Fruit fly (Drosophila melanogaster) whole organism, adult: ENCODE data around the gene CG13842.

ENCODE experiments used
- CG11617 ChIP-seq: fragments of 200-800 bp; sonication (Bioruptor generic); optimal IDR thresholded peaks from 2 replicates; lab custom pipeline; 2017; ENCODE audit warnings: mild to moderate bottlenecking, missing biosample characterization, missing genetic modification reagents, missing genetic modification characterization
- CG12768 ChIP-seq: fragments of 200-800 bp; sonication (Bioruptor generic); optimal IDR thresholded peaks from 2 replicates; lab custom pipeline; 2017; ENCODE audit warnings: missing biosample characterization, missing genetic modification characterization, mild to moderate bottlenecking, moderate library complexity, missing genetic modification reagents
- CG14711 ChIP-seq: fragments of 200-800 bp; sonication (Bioruptor generic); optimal IDR thresholded peaks from 2 replicates; lab custom pipeline; 2018; ENCODE audit warnings: missing biosample characterization, mild to moderate bottlenecking, missing genetic modification characterization, moderate library complexity
- CG1620 ChIP-seq: fragments of 200-800 bp; sonication (Bioruptor generic); optimal IDR thresholded peaks from 2 replicates; lab custom pipeline; 2016; ENCODE audit warnings: missing biosample characterization, missing genetic modification characterization
- CG33017 ChIP-seq: fragments of 200-800 bp; sonication (Bioruptor generic); optimal IDR thresholded peaks from 2 replicates; lab custom pipeline; 2018; ENCODE audit warnings: missing biosample characterization, mild to moderate bottlenecking, missing genetic modification characterization, moderate library complexity
- CG5204 ChIP-seq: fragments of 200-800 bp; sonication (Bioruptor generic); optimal IDR thresholded peaks from 2 replicates; lab custom pipeline; 2016; ENCODE audit warnings: missing biosample characterization, missing genetic modification characterization
- CG7045 ChIP-seq: fragments of 200-800 bp; sonication (Bioruptor generic); optimal IDR thresholded peaks from 2 replicates; lab custom pipeline; 2017; ENCODE audit warnings: missing biosample characterization, mild to moderate bottlenecking, missing genetic modification characterization
- CG7101 ChIP-seq: fragments of 200-800 bp; sonication (Bioruptor generic); optimal IDR thresholded peaks from 2 replicates; lab custom pipeline; 2018; ENCODE audit warnings: missing biosample characterization, mild to moderate bottlenecking, missing genetic modification characterization, moderate library complexity
- Clk ChIP-seq: fragments of 200-800 bp; sonication (Bioruptor generic); optimal IDR thresholded peaks from 2 replicates; lab custom pipeline; 2017; ENCODE audit warnings: missing biosample characterization, missing genetic modification characterization
- Crg-1 ChIP-seq: fragments of 200-800 bp; sonication (Bioruptor generic); optimal IDR thresholded peaks from 2 replicates; lab custom pipeline; 2016; ENCODE audit warnings: missing biosample characterization, missing genetic modification characterization
- Hr96 ChIP-seq: fragments of 200-800 bp; sonication (Bioruptor generic); optimal IDR thresholded peaks from 2 replicates; lab custom pipeline; 2016; ENCODE audit warnings: missing biosample characterization, missing genetic modification characterization
- Mnt ChIP-seq: fragments of 200-800 bp; sonication (Bioruptor generic); optimal IDR thresholded peaks from 2 replicates; lab custom pipeline; 2016; ENCODE audit warnings: missing biosample characterization, mild to moderate bottlenecking, missing genetic modification characterization
- bab1 ChIP-seq: fragments of 200-800 bp; sonication (Bioruptor generic); optimal IDR thresholded peaks from 3 replicates; lab custom pipeline; 2019; ENCODE audit warnings: missing biosample characterization, mild to moderate bottlenecking, missing genetic modification characterization, moderate library complexity
- cic ChIP-seq: fragments of 200-800 bp; sonication (Bioruptor generic); optimal IDR thresholded peaks from 2 replicates; lab custom pipeline; 2017; ENCODE audit warnings: missing biosample characterization, mild to moderate bottlenecking, missing genetic modification characterization, moderate library complexity
- cnc ChIP-seq, 2 experiments: fragments of >200 bp; optimal IDR thresholded peaks; 2 replicates each; lab custom pipeline; 2017
- kay ChIP-seq: fragments of 200-800 bp; sonication (Bioruptor generic); peaks from one replicate; lab custom pipeline; 2016; ENCODE audit warnings: missing biosample characterization, missing genetic modification characterization, borderline replicate concordance
- ovo ChIP-seq: fragments of 200-800 bp; sonication (Bioruptor generic); optimal IDR thresholded peaks from 2 replicates; lab custom pipeline; 2016; ENCODE audit warnings: missing biosample characterization, missing genetic modification characterization
- pad ChIP-seq: fragments of 200-800 bp; sonication (Bioruptor generic); optimal IDR thresholded peaks from 3 replicates; lab custom pipeline; 2017; ENCODE audit warnings: missing biosample characterization, missing genetic modification characterization, mild to moderate bottlenecking, moderate library complexity, missing genetic modification reagents
- tj ChIP-seq: fragments of 200-800 bp; sonication (Bioruptor generic); optimal IDR thresholded peaks from 3 replicates; lab custom pipeline; 2017; ENCODE audit warnings: missing biosample characterization, mild to moderate bottlenecking, missing genetic modification characterization, moderate library complexity
- toe ChIP-seq: fragments of 200-800 bp; sonication (Bioruptor generic); optimal IDR thresholded peaks from 2 replicates; lab custom pipeline; 2016; ENCODE audit warnings: missing biosample characterization, missing genetic modification characterization

Gene CG13842

dm6 chr3R:22726771-22727455, 19.8 kb upstream of the CG13842 start, which contains the start of gene CG45049:
TSS of gene CG45049 (plus strand) at chr3R:22726967.
- TF ChIP-seq cic = peak; percentile 78
- peak; percentile 34 for TF ChIP-seq tj (GFP tag; lab: Kevin White, UChicago)
- TF ChIP-seq kay (GFP tag; lab: Kevin White, UChicago) = no peak
- TF ChIP-seq bab1 (GFP tag; lab: Kevin White, UChicago) = peak; percentile 23

- TF ChIP-seq CG7045 = no peak
- no peak for TF ChIP-seq CG11617
- no peak for TF ChIP-seq CG14711 (tag; lab: Kevin White, UChicago)
- TF ChIP-seq toe (GFP tag; lab: Kevin White, UChicago) = no peak
- TF ChIP-seq Mnt (GFP tag; lab: Kevin White, UChicago) = peak; percentile 62
- no peak for TF ChIP-seq CG12768 (GFP tag; lab: Kevin White, UChicago)
- no peak for TF ChIP-seq bab1 (GFP tag; lab: Kevin White, UChicago)
- no peak for TF ChIP-seq kay (GFP tag; lab: Kevin White, UChicago)
- TF ChIP-seq CG33017 (tag; lab: Kevin White, UChicago) = no peak
- no peak for TF ChIP-seq Crg-1
- peak; percentile 39 for TF ChIP-seq CG1620 (GFP tag; lab: Kevin White, UChicago)
- no peak for TF ChIP-seq Clk
Observed at dm6 chr3R:22726031-22726770, 19.1 kb upstream of the CG13842 start, which contains the start of gene RNF220. TSS of gene RNF220 (minus strand) at chr3R:22726414.

dm6 chr3R:22724149-22724973, 17.3 kb upstream of the CG13842 start, which contains the start of gene Irp-1A:
TSS of gene Irp-1A (minus strand) at chr3R:22724587.
- no peak for TF ChIP-seq Hr96 (GFP tag; lab: Kevin White, UChicago)
- TF ChIP-seq Clk = no peak
- peak; percentile 59 for TF ChIP-seq toe (GFP tag; lab: Kevin White, UChicago)
- TF ChIP-seq CG1620 (GFP tag; lab: Kevin White, UChicago) = peak; percentile 17
- no peak for TF ChIP-seq CG12768 (GFP tag; lab: Kevin White, UChicago)
- TF ChIP-seq CG7101 (tag; lab: Kevin White, UChicago) = peak; percentile 74
- TF ChIP-seq bab1 (GFP tag; lab: Kevin White, UChicago) = peak; percentile 73
- no peak for TF ChIP-seq cnc (optimal IDR thresholded peaks at IDR 0.05; lab: Kevin White, UChicago)
- no peak for TF ChIP-seq CG5204 (GFP tag; lab: Kevin White, UChicago)
- peak; percentile 39 for TF ChIP-seq tj (GFP tag; lab: Kevin White, UChicago)
- TF ChIP-seq Crg-1 = peak; percentile 7
- no peak for TF ChIP-seq ovo (GFP tag; lab: Kevin White, UChicago)
- peak; percentile 10 for TF ChIP-seq cic
- TF ChIP-seq CG14711 (tag; lab: Kevin White, UChicago) = peak; percentile 76
- peak; percentile 70 for TF ChIP-seq CG7045
- peak; percentile 59 for TF ChIP-seq Mnt (GFP tag; lab: Kevin White, UChicago)
- TF ChIP-seq CG11617 = peak; percentile 68
- TF ChIP-seq pad = peak; percentile 19
- peak; percentile 77 for TF ChIP-seq CG33017 (tag; lab: Kevin White, UChicago)

dm6 chr3R:22720808-22721306, 13.8 kb upstream of the CG13842 start, which contains the start of gene wge:
TSS of gene wge (minus strand) at chr3R:22721150.
- TF ChIP-seq kay (GFP tag; lab: Kevin White, UChicago) (peak; percentile 99), Hr96 (GFP tag; lab: Kevin White, UChicago) (peak; percentile 29), tj (GFP tag; lab: Kevin White, UChicago) (peak; percentile 17), CG7045 (no peak), CG7101 (tag; lab: Kevin White, UChicago) (peak; percentile 7), CG11617 (peak; percentile 27), CG1620 (GFP tag; lab: Kevin White, UChicago) (peak; percentile 9), Mnt (GFP tag; lab: Kevin White, UChicago) (peak; percentile 15), bab1 (GFP tag; lab: Kevin White, UChicago) (peak; percentile 43), CG14711 (tag; lab: Kevin White, UChicago) (no peak), CG12768 (GFP tag; lab: Kevin White, UChicago) (peak; percentile 68), CG5204 (GFP tag; lab: Kevin White, UChicago) (no peak)

DNA sequence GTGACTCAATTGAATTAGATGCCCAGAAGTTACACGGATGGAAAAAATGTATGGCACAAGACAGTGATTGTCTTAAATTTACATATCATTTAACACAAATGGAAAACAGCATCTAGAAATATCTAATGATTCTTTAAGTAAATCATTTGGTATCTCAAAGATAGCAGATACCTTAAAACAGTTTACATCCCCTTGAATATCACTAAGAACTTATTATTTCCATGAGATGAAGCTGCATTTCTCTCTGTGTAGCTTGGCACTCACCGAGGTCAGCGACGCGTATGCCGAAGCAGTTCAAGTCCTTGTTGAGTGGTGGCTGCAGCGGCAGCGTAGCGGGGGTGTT, 12.5 kb upstream of the CG13842 start:
- TF ChIP-seq toe (GFP tag; lab: Kevin White, UChicago) = no peak
- TF ChIP-seq tj (GFP tag; lab: Kevin White, UChicago) = no peak
- no peak for TF ChIP-seq CG1620 (GFP tag; lab: Kevin White, UChicago)
- no peak for TF ChIP-seq Mnt (GFP tag; lab: Kevin White, UChicago)
- TF ChIP-seq pad = no peak
- TF ChIP-seq Hr96 (GFP tag; lab: Kevin White, UChicago) = no peak
